Worm (Caenorhabditis elegans) whole organism, L1 larva: ENCODE results near the gene M88.4.

Source experiments
- C04F5.9 ChIP-seq: sonication (generic microtip); optimal IDR thresholded peaks from 2 replicates; lab custom pipeline; 2016; ENCODE audit warnings: missing genetic modification characterization, missing compliant biosample characterization
- C34B4.2 ChIP-seq: sonication (generic microtip); optimal IDR thresholded peaks from 2 replicates; lab custom pipeline; 2017; ENCODE audit warnings: mild to moderate bottlenecking, missing genetic modification characterization, missing compliant biosample characterization
- F16B12.6 ChIP-seq: fragments of 150-350 bp; optimal IDR thresholded peaks from 2 replicates; lab custom pipeline; 2014; ENCODE audit warnings: missing biosample characterization, missing genetic modification characterization
- aly-2 ChIP-seq: fragments of 150-350 bp; optimal IDR thresholded peaks from 2 replicates; lab custom pipeline; 2014; ENCODE audit warnings: missing biosample characterization, missing genetic modification characterization
- ama-1 ChIP-seq: fragments of 150-350 bp; optimal IDR thresholded peaks from 2 replicates; lab custom pipeline; 2014
- ceh-8 ChIP-seq: fragments of 200-800 bp; sonication (Bioruptor generic); optimal IDR thresholded peaks from 2 replicates; lab custom pipeline; 2018; ENCODE audit warnings: mild to moderate bottlenecking, missing genetic modification characterization, moderate library complexity, missing compliant biosample characterization
- ceh-88 ChIP-seq: fragments of 200-800 bp; sonication (Bioruptor generic); IDR thresholded peaks from 2 replicates; pipeline ENCODE4 v1.3.6; 2022; ENCODE audit warnings: missing genetic modification characterization, missing compliant biosample characterization
- dpl-1 ChIP-seq, 3 experiments: fragments of 150-350 bp in 2 of 3; sonication (generic microtip) in 1 of 3; optimal IDR thresholded peaks; 2 replicates each; lab custom pipeline; 2014 to 2017; ENCODE audit warnings: missing biosample characterization in 3 of 3, missing genetic modification characterization in 3 of 3, missing genetic modification reagents in 3 of 3
- dsc-1 ChIP-seq: sonication (generic microtip); optimal IDR thresholded peaks from 2 replicates; lab custom pipeline; 2016; ENCODE audit warnings: mild to moderate bottlenecking, missing genetic modification characterization, missing compliant biosample characterization
- efl-3 ChIP-seq: fragments of 200-800 bp; sonication (Bioruptor generic); optimal IDR thresholded peaks from 2 replicates; lab custom pipeline; 2018; ENCODE audit warnings: mild to moderate bottlenecking, missing genetic modification characterization, missing compliant biosample characterization
- elt-2 ChIP-seq: sonication (generic microtip); optimal IDR thresholded peaks from 2 replicates; lab custom pipeline; 2016; ENCODE audit warnings: missing genetic modification characterization, mild to moderate bottlenecking, inconsistent platforms, missing compliant biosample characterization, missing genetic modification reagents
- ets-5 ChIP-seq: fragments of 200-800 bp; sonication (Bioruptor generic); IDR thresholded peaks from 2 replicates; pipeline ENCODE4 v1.3.6; 2022; ENCODE audit warnings: missing genetic modification characterization, missing compliant biosample characterization
- grh-1 ChIP-seq: fragments of 200-800 bp; sonication (Bioruptor generic); IDR thresholded peaks from 2 replicates; pipeline ENCODE4 v1.3.6; 2022; ENCODE audit warnings: missing genetic modification reagents, missing genetic modification characterization, missing compliant biosample characterization
- hlh-4 ChIP-seq: sonication (generic microtip); optimal IDR thresholded peaks from 2 replicates; lab custom pipeline; 2016; ENCODE audit warnings: mild to moderate bottlenecking, missing genetic modification characterization, missing compliant biosample characterization
- hpl-2 ChIP-seq: fragments of 150-350 bp; optimal IDR thresholded peaks from 2 replicates; lab custom pipeline; 2014; ENCODE audit warnings: missing biosample characterization, missing genetic modification reagents, missing genetic modification characterization
- isw-1 ChIP-seq: fragments of 200-800 bp; sonication (Bioruptor generic); IDR thresholded peaks from 2 replicates; pipeline ENCODE4 v1.3.6; 2022; ENCODE audit warnings: missing genetic modification characterization, missing compliant biosample characterization
- lin-13 ChIP-seq: fragments of 150-350 bp; optimal IDR thresholded peaks from 2 replicates; lab custom pipeline; 2014; ENCODE audit warnings: missing biosample characterization, missing genetic modification reagents, missing genetic modification characterization
- lin-14 ChIP-seq: fragments of 200-800 bp; sonication (Bioruptor generic); optimal IDR thresholded peaks from 2 replicates; lab custom pipeline; 2018; ENCODE audit warnings: mild to moderate bottlenecking, missing genetic modification characterization, moderate library complexity, missing compliant biosample characterization
- lin-15B ChIP-seq: fragments of 150-350 bp; sonication (generic microtip); optimal IDR thresholded peaks from 3 replicates; lab custom pipeline; 2014; ENCODE audit warnings: missing biosample characterization, missing genetic modification characterization
- lin-39 ChIP-seq: fragments of 150-350 bp; optimal IDR thresholded peaks from 2 replicates; lab custom pipeline; 2014; ENCODE audit warnings: missing biosample characterization, missing genetic modification reagents, missing genetic modification characterization
- lir-3 ChIP-seq: sonication (generic microtip); optimal IDR thresholded peaks from 2 replicates; lab custom pipeline; 2016; ENCODE audit warnings: mild to moderate bottlenecking, missing genetic modification characterization, moderate library complexity, missing compliant biosample characterization; ENCODE audit not compliant: poor library complexity
- lsy-2 ChIP-seq, 2 experiments: fragments of 150-350 bp; optimal IDR thresholded peaks; 2 replicates each; lab custom pipeline; 2014; ENCODE audit warnings: missing biosample characterization in 2 of 2, missing genetic modification characterization in 2 of 2
- nhr-11 ChIP-seq: fragments of 150-350 bp; optimal IDR thresholded peaks from 2 replicates; lab custom pipeline; 2014; ENCODE audit warnings: missing biosample characterization, missing genetic modification characterization
- nhr-19 ChIP-seq: fragments of 200-800 bp; sonication (Bioruptor generic); conservative IDR thresholded peaks from 2 replicates; pipeline ENCODE4 v1.3.6; 2022; ENCODE audit warnings: missing genetic modification characterization, missing compliant biosample characterization
- nhr-20 ChIP-seq: sonication (generic microtip); optimal IDR thresholded peaks from 2 replicates; lab custom pipeline; 2016; ENCODE audit warnings: mild to moderate bottlenecking, missing genetic modification characterization, missing compliant biosample characterization
- nhr-71 ChIP-seq: sonication (generic microtip); optimal IDR thresholded peaks from 2 replicates; lab custom pipeline; 2016; ENCODE audit warnings: mild to moderate bottlenecking, missing genetic modification characterization, moderate library complexity, missing compliant biosample characterization
- nhr-85 ChIP-seq: sonication (generic microtip); peaks from one replicate; lab custom pipeline; 2016; ENCODE audit warnings: missing genetic modification characterization, inconsistent platforms, missing compliant biosample characterization
- nhr-90 ChIP-seq: sonication (generic microtip); optimal IDR thresholded peaks from 2 replicates; lab custom pipeline; 2016; ENCODE audit warnings: mild to moderate bottlenecking, missing genetic modification characterization, missing compliant biosample characterization; ENCODE audit not compliant: poor library complexity
- pax-3 ChIP-seq: fragments of 200-800 bp; sonication (Bioruptor generic); optimal IDR thresholded peaks from 2 replicates; lab custom pipeline; 2018; ENCODE audit warnings: mild to moderate bottlenecking, missing genetic modification characterization, moderate library complexity, missing compliant biosample characterization
- pqm-1 ChIP-seq: sonication (generic microtip); optimal IDR thresholded peaks from 3 replicates; lab custom pipeline; 2017; ENCODE audit warnings: missing biosample characterization, missing genetic modification characterization
- rnt-1 ChIP-seq: sonication (generic microtip); optimal IDR thresholded peaks from 2 replicates; lab custom pipeline; 2016; ENCODE audit warnings: mild to moderate bottlenecking, missing genetic modification characterization, moderate library complexity, missing compliant biosample characterization
- snpc-4 ChIP-seq: fragments of 150-350 bp; optimal IDR thresholded peaks from 2 replicates; lab custom pipeline; 2014; ENCODE audit warnings: missing biosample characterization, missing genetic modification characterization
- snu-23 ChIP-seq: sonication (generic microtip); optimal IDR thresholded peaks from 2 replicates; lab custom pipeline; 2016; ENCODE audit warnings: missing genetic modification characterization, missing compliant biosample characterization
- swsn-7 ChIP-seq: sonication (generic microtip); optimal IDR thresholded peaks from 2 replicates; lab custom pipeline; 2016; ENCODE audit warnings: missing genetic modification characterization, missing compliant biosample characterization
- tlp-1 ChIP-seq: fragments of 150-350 bp; optimal IDR thresholded peaks from 2 replicates; lab custom pipeline; 2014; ENCODE audit warnings: missing biosample characterization, missing genetic modification characterization
- unc-130 ChIP-seq: fragments of 150-350 bp; optimal IDR thresholded peaks from 2 replicates; lab custom pipeline; 2017; ENCODE audit warnings: missing biosample characterization, missing genetic modification characterization, inconsistent platforms
- unc-30 ChIP-seq: sonication (generic microtip); optimal IDR thresholded peaks from 2 replicates; lab custom pipeline; 2017; ENCODE audit warnings: missing biosample characterization, missing genetic modification characterization
- vab-15 ChIP-seq: sonication (generic microtip); optimal IDR thresholded peaks from 2 replicates; lab custom pipeline; 2017; ENCODE audit warnings: missing genotype, mild to moderate bottlenecking, missing genetic modification characterization, missing compliant biosample characterization
- ztf-11 ChIP-seq, 2 experiments: sonication (generic microtip); optimal IDR thresholded peaks; 2 replicates each; lab custom pipeline; 2016 to 2017; ENCODE audit warnings: missing genetic modification characterization in 2 of 2, missing biosample characterization in 1 of 2, missing compliant biosample characterization in 1 of 2
- ztf-4 ChIP-seq: fragments of 150-350 bp; optimal IDR thresholded peaks from 2 replicates; lab custom pipeline; 2014; ENCODE audit warnings: missing biosample characterization, missing genetic modification characterization

Gene M88.4

ce11 chrIII:4587177-4587576 is 38.3 kb downstream of the M88.4 start, which contains the start of the genes F35G12.7 and smc-4 (continued):
- peak; percentile 71 for TF ChIP-seq unc-130 (tag; lab: Kevin White, UChicago)
- TF ChIP-seq F16B12.6 (tag; lab: Kevin White, UChicago), result peak; percentile 95
- TF ChIP-seq rnt-1 (tag; lab: Kevin White, UChicago), result peak; percentile 69
- TF ChIP-seq hpl-2 (GFP tag; lab: Kevin White, UChicago), result no peak
- TF ChIP-seq vab-15 (tag; lab: Kevin White, UChicago), result peak; percentile 30
- TF ChIP-seq isw-1 (GFP tag; lab: Robert Waterston, UW), result peak; percentile 51
- peak; percentile 61 for TF ChIP-seq nhr-20 (tag; lab: Kevin White, UChicago)
- no peak for TF ChIP-seq unc-30 (tag; lab: Kevin White, UChicago)
- TF ChIP-seq ztf-4 (tag; lab: Kevin White, UChicago), result peak; percentile 26
- peak; percentile 38 for TF ChIP-seq nhr-90
- TF ChIP-seq C34B4.2 (tag; lab: Kevin White, UChicago), result no peak
- TF ChIP-seq nhr-85 (tag; lab: Kevin White, UChicago), result peak; percentile 58
- peak; percentile 33; the same call in 1 of the 2 replicates for TF ChIP-seq grh-1 (GFP tag; lab: Robert Waterston, UW)
- TF ChIP-seq ztf-11 (tag; optimal IDR thresholded peaks at IDR 0.05; lab: Kevin White, UChicago), result peak in 1 of 2 experiments; percentile 17
- TF ChIP-seq pax-3 (tag; lab: Kevin White, UChicago), result no peak
- peak; percentile 64 for TF ChIP-seq swsn-7 (tag; lab: Kevin White, UChicago)
- TF ChIP-seq lin-39, result peak; percentile 15
- TF ChIP-seq snpc-4 (tag; lab: Kevin White, UChicago), result peak; percentile 9
- TF ChIP-seq ceh-88 (GFP tag; lab: Robert Waterston, UW), result no peak
- no peak for TF ChIP-seq tlp-1
- no peak for TF ChIP-seq efl-3
- peak; percentile 35 for TF ChIP-seq lin-15B (tag; lab: Kevin White, UChicago)
- TF ChIP-seq lin-14 (GFP tag; lab: Kevin White, UChicago), result no peak
- TF ChIP-seq C04F5.9 (tag; lab: Kevin White, UChicago), result peak; percentile 48
- TF ChIP-seq lin-13, result peak; percentile 4
- peak; percentile 77 for TF ChIP-seq snu-23 (GFP tag; lab: Kevin White, UChicago)
- TF ChIP-seq hlh-4 (tag; lab: Kevin White, UChicago), result no peak
- peak; percentile 34 for TF ChIP-seq ceh-8 (GFP tag; lab: Kevin White, UChicago)
- peak; percentile 71 for TF ChIP-seq nhr-19
- peak; percentile 91 to 96 for TF ChIP-seq lsy-2 (tag; optimal IDR thresholded peaks at IDR 0.05; lab: Kevin White, UChicago)
- no peak for TF ChIP-seq ama-1 (lab: Kevin White, UChicago)
- no peak for TF ChIP-seq aly-2 (tag; lab: Kevin White, UChicago)
- TF ChIP-seq dsc-1 (tag; lab: Kevin White, UChicago), result peak; percentile 64
- TF ChIP-seq nhr-71, result peak; percentile 73
- TF ChIP-seq dpl-1 (GFP tag; optimal IDR thresholded peaks at IDR 0.05; lab: Kevin White, UChicago), result peak; percentile 86 to 91 (median 91)
- TF ChIP-seq nhr-11 (tag; lab: Kevin White, UChicago), result no peak
- TF ChIP-seq, all 84 proteins: peak for 37

- peak; percentile 62 for TF ChIP-seq nhr-85 (tag; lab: Kevin White, UChicago)
- TF ChIP-seq pqm-1 (tag; lab: Kevin White, UChicago), result no peak
Observed at ce11 chrIII:4593098-4593697, 44.4 kb downstream of the M88.4 start, which contains the start of gene erh-2. erh-2 (plus strand) TSS chrIII:4593231.

- TF ChIP-seq vab-15 (tag; lab: Kevin White, UChicago) (no peak), ets-5 (GFP tag; lab: Robert Waterston, UW) (no peak), nhr-85 (tag; lab: Kevin White, UChicago) (peak; percentile 52), ceh-8 (GFP tag; lab: Kevin White, UChicago) (no peak), lir-3 (tag; lab: Kevin White, UChicago) (no peak), elt-2 (tag; lab: Kevin White, UChicago) (no peak), nhr-71 (no peak)
- TF ChIP-seq, all 84 proteins: peak for 1
Observed at ce11 chrIII:4594324-4594723, 45.5 kb downstream of the M88.4 start, which contains the start of gene apc-11. apc-11 (minus strand) TSS chrIII:4594424.
